Worm (Caenorhabditis elegans): ENCODE data around the gene aptf-1.
A peak's percentile ranks its signal among the peaks of the same experiment; 100 is the strongest.

- TF ChIP-seq lin-1 (GFP tag; IDR thresholded peaks at IDR 0.05), result no peak
- no peak for TF ChIP-seq F10B5.3 (tag; optimal IDR thresholded peaks at IDR 0.05)
- no peak for TF ChIP-seq aly-2 (tag; optimal IDR thresholded peaks at IDR 0.05)
- no peak for TF ChIP-seq fkh-10 (GFP tag; optimal IDR thresholded peaks at IDR 0.05)
- TF ChIP-seq nhr-77 (tag; optimal IDR thresholded peaks at IDR 0.05), result peak; percentile 37
- TF ChIP-seq ztf-11 (tag; optimal IDR thresholded peaks at IDR 0.05), result no peak
- no peak for TF ChIP-seq lin-39 (tag; optimal IDR thresholded peaks at IDR 0.05)
- TF ChIP-seq nhr-42 (GFP tag; IDR thresholded peaks at IDR 0.05), result no peak
- no peak for TF ChIP-seq nhr-6 (tag; optimal IDR thresholded peaks at IDR 0.05)
- TF ChIP-seq mxl-3 (GFP tag; optimal IDR thresholded peaks at IDR 0.05), result no peak
- TF ChIP-seq nhr-11 (tag; optimal IDR thresholded peaks at IDR 0.05), result no peak
Measured at ce11 chrII:6486344-6486743, 31.6 kb downstream of the aptf-1 start.
